Worm (Caenorhabditis elegans): ENCODE measurements around the gene Y75B8A.19.

ce11 chrIII:12273598-12274090, 47.2 kb downstream of the Y75B8A.19 start, which contains the start of the genes Y75B8A.24 and Y75B8A.25:
- no peak for TF ChIP-seq fos-1 (tag; optimal IDR thresholded peaks at IDR 0.05)
- TF ChIP-seq ama-1 (optimal IDR thresholded peaks at IDR 0.05): no peak
- TF ChIP-seq dmd-4 (tag; optimal IDR thresholded peaks at IDR 0.05): no peak
- peak; percentile 4 for TF ChIP-seq nhr-129 (tag; optimal IDR thresholded peaks at IDR 0.05)
- no peak for TF ChIP-seq nhr-237 (tag; optimal IDR thresholded peaks at IDR 0.05)
- TF ChIP-seq unc-39 (tag; optimal IDR thresholded peaks at IDR 0.05): no peak
- TF ChIP-seq peb-1 (tag; optimal IDR thresholded peaks at IDR 0.05): no peak
- TF ChIP-seq sma-9 (GFP tag; optimal IDR thresholded peaks at IDR 0.05): no peak
- TF ChIP-seq sma-9 (tag; optimal IDR thresholded peaks at IDR 0.05): no peak
- no peak for TF ChIP-seq nhr-12 (tag; optimal IDR thresholded peaks at IDR 0.05)

Measured in whole organism, L2 larva.